Worm (Caenorhabditis elegans) whole organism, late embryonic: ENCODE measurements around the gene iffb-1.

ENCODE experiments used
- C38D4.7 ChIP-seq: fragments of 200-800 bp; sonication (Bioruptor generic); optimal IDR thresholded peaks from 2 replicates; lab custom pipeline; 2018; ENCODE audit warnings: mild to moderate bottlenecking, missing genetic modification characterization, moderate library complexity, missing compliant biosample characterization
- K02D7.2 ChIP-seq: sonication (generic microtip); optimal IDR thresholded peaks from 2 replicates; lab custom pipeline; 2017; ENCODE audit warnings: mild to moderate bottlenecking, missing genetic modification characterization, missing compliant biosample characterization
- Y22D7AL.16 ChIP-seq: sonication (generic microtip); optimal IDR thresholded peaks from 2 replicates; lab custom pipeline; 2016; ENCODE audit warnings: missing genetic modification characterization, missing compliant biosample characterization
- ceh-14 ChIP-seq: sonication (generic microtip); optimal IDR thresholded peaks from 2 replicates; lab custom pipeline; 2016; ENCODE audit warnings: missing genotype, missing genetic modification characterization, missing compliant biosample characterization
- ceh-18 ChIP-seq: sonication (generic microtip); optimal IDR thresholded peaks from 2 replicates; lab custom pipeline; 2016; ENCODE audit warnings: missing genetic modification characterization, missing compliant biosample characterization
- ceh-19 ChIP-seq: fragments of 200-800 bp; sonication (Bioruptor generic); optimal IDR thresholded peaks from 2 replicates; lab custom pipeline; 2018; ENCODE audit warnings: mild to moderate bottlenecking, missing genetic modification characterization, missing compliant biosample characterization
- ceh-34 ChIP-seq: sonication (generic microtip); optimal IDR thresholded peaks from 2 replicates; lab custom pipeline; 2016; ENCODE audit warnings: mild to moderate bottlenecking, missing genetic modification characterization, missing compliant biosample characterization
- ceh-48 ChIP-seq: sonication (generic microtip); optimal IDR thresholded peaks from 2 replicates; lab custom pipeline; 2016; ENCODE audit warnings: missing genetic modification characterization, inconsistent platforms, missing compliant biosample characterization
- elt-2 ChIP-seq: sonication (generic microtip); optimal IDR thresholded peaks from 2 replicates; lab custom pipeline; 2016; ENCODE audit warnings: missing genetic modification reagents, missing genetic modification characterization, missing compliant biosample characterization
- elt-4 ChIP-seq: sonication (generic microtip); optimal IDR thresholded peaks from 2 replicates; lab custom pipeline; 2016; ENCODE audit warnings: missing genetic modification characterization, missing compliant biosample characterization
- eyg-1 ChIP-seq: sonication (generic microtip); optimal IDR thresholded peaks from 2 replicates; lab custom pipeline; 2016; ENCODE audit warnings: missing genotype, missing genetic modification characterization, missing compliant biosample characterization
- fax-1 ChIP-seq: sonication (generic microtip); optimal IDR thresholded peaks from 2 replicates; lab custom pipeline; 2016; ENCODE audit warnings: missing genotype, missing genetic modification characterization, missing compliant biosample characterization
- fkh-10 ChIP-seq: fragments of 150-350 bp; optimal IDR thresholded peaks from 2 replicates; lab custom pipeline; 2014; ENCODE audit warnings: missing biosample characterization, missing genetic modification reagents, missing genetic modification characterization
- fkh-6 ChIP-seq: sonication (generic microtip); optimal IDR thresholded peaks from 2 replicates; lab custom pipeline; 2016; ENCODE audit warnings: missing genetic modification characterization, missing compliant biosample characterization
- gmeb-2 ChIP-seq: sonication (generic microtip); optimal IDR thresholded peaks from 2 replicates; lab custom pipeline; 2016; ENCODE audit warnings: missing genetic modification characterization, inconsistent platforms, missing compliant biosample characterization
- hlh-15 ChIP-seq: sonication (generic microtip); optimal IDR thresholded peaks from 2 replicates; lab custom pipeline; 2016; ENCODE audit warnings: missing genetic modification characterization, missing compliant biosample characterization
- hlh-30 ChIP-seq: sonication (generic microtip); optimal IDR thresholded peaks from 2 replicates; lab custom pipeline; 2017; ENCODE audit warnings: antibody characterized with exemption, missing genetic modification characterization, missing compliant biosample characterization; ENCODE audit not compliant: insufficient read depth
- lim-6 ChIP-seq: sonication (generic microtip); optimal IDR thresholded peaks from 2 replicates; lab custom pipeline; 2016; ENCODE audit warnings: missing genetic modification characterization, missing compliant biosample characterization
- nfya-1 ChIP-seq: sonication (generic microtip); optimal IDR thresholded peaks from 2 replicates; lab custom pipeline; 2017; ENCODE audit warnings: missing genetic modification characterization, mild to moderate bottlenecking, missing compliant biosample characterization, antibody characterized with exemption, moderate library complexity
- nhr-11 ChIP-seq: fragments of 150-350 bp; optimal IDR thresholded peaks from 2 replicates; lab custom pipeline; 2014; ENCODE audit warnings: missing biosample characterization, missing genetic modification characterization
- pag-3 ChIP-seq: sonication (generic microtip); optimal IDR thresholded peaks from 2 replicates; lab custom pipeline; 2016; ENCODE audit warnings: missing compliant biosample characterization, missing genetic modification characterization, borderline replicate concordance
- pha-2 ChIP-seq: sonication (generic microtip); optimal IDR thresholded peaks from 2 replicates; lab custom pipeline; 2017; ENCODE audit warnings: mild to moderate bottlenecking, missing genetic modification characterization, missing compliant biosample characterization
- pha-4 ChIP-seq: fragments of 150-350 bp; optimal IDR thresholded peaks from 2 replicates; lab custom pipeline; 2018; ENCODE audit warnings: missing biosample characterization, missing genetic modification reagents, missing genetic modification characterization
- rnt-1 ChIP-seq: sonication (generic microtip); optimal IDR thresholded peaks from 2 replicates; lab custom pipeline; 2016; ENCODE audit warnings: missing genetic modification characterization, missing compliant biosample characterization
- sox-2 ChIP-seq: fragments of 200-800 bp; sonication (Bioruptor generic); IDR thresholded peaks from 2 replicates; pipeline ENCODE4 v1.3.6; 2022; ENCODE audit warnings: missing genetic modification reagents, missing genetic modification characterization, missing compliant biosample characterization
- tbx-7 ChIP-seq: sonication (generic microtip); optimal IDR thresholded peaks from 2 replicates; lab custom pipeline; 2016; ENCODE audit warnings: missing genotype, missing genetic modification characterization, missing compliant biosample characterization
- ttx-3 ChIP-seq: sonication (generic microtip); optimal IDR thresholded peaks from 2 replicates; lab custom pipeline; 2016; ENCODE audit warnings: missing genetic modification reagents, missing genetic modification characterization, missing compliant biosample characterization
- ztf-16 ChIP-seq: sonication (generic microtip); optimal IDR thresholded peaks from 2 replicates; lab custom pipeline; 2017; ENCODE audit warnings: missing genetic modification characterization, missing compliant biosample characterization

iffb-1 gene

ce11 chrIII:2310996-2311395, 3.2 kb upstream of the iffb-1 start:
- TF ChIP-seq fkh-6 (no peak), elt-2 (tag; lab: Kevin White, UChicago) (peak; percentile 16), ceh-48 (tag; lab: Kevin White, UChicago) (no peak), ttx-3 (tag; lab: Kevin White, UChicago) (no peak), rnt-1 (tag; lab: Kevin White, UChicago) (no peak), fax-1 (no peak)

- no peak for TF ChIP-seq gmeb-2
- no peak for TF ChIP-seq pag-3 (tag; lab: Kevin White, UChicago)
- TF ChIP-seq, all 69 proteins: peak for 0
These were observed 442 bp downstream of the iffb-1 start for ce11 chrIII:2314678-2315077.

- TF ChIP-seq rnt-1 (tag; lab: Kevin White, UChicago) (no peak), pha-4 (tag; lab: Kevin White, UChicago) (no peak), ceh-34 (tag; lab: Kevin White, UChicago) (no peak), elt-2 (tag; lab: Kevin White, UChicago) (no peak), ceh-18 (no peak), gmeb-2 (no peak), ceh-19 (GFP tag; lab: Kevin White, UChicago) (no peak), pha-2 (tag; lab: Kevin White, UChicago) (no peak), K02D7.2 (tag; lab: Kevin White, UChicago) (no peak), hlh-15 (tag; lab: Kevin White, UChicago) (no peak), tbx-7 (tag; lab: Kevin White, UChicago) (no peak)
- TF ChIP-seq, all 69 proteins: peak for 0
These were observed 2.2 kb downstream of the iffb-1 start for ce11 chrIII:2316439-2316838.

- TF ChIP-seq nfya-1 (tag; lab: Kevin White, UChicago), result peak; percentile 89
- TF ChIP-seq lim-6 (tag; lab: Kevin White, UChicago), result no peak
- no peak for TF ChIP-seq nhr-11 (tag; lab: Kevin White, UChicago)
These were observed 10.5 kb downstream of the iffb-1 start for ce11 chrIII:2324703-2325102.

- TF ChIP-seq C38D4.7 (no peak), ttx-3 (tag; lab: Kevin White, UChicago) (no peak), fkh-6 (no peak), eyg-1 (tag; lab: Kevin White, UChicago) (no peak), elt-4 (tag; lab: Kevin White, UChicago) (no peak), Y22D7AL.16 (tag; lab: Kevin White, UChicago) (no peak), ceh-48 (tag; lab: Kevin White, UChicago) (peak; percentile 60)
These were observed 14.4 kb downstream of the iffb-1 start for ce11 chrIII:2328612-2329011.

- TF ChIP-seq ceh-34 (tag; lab: Kevin White, UChicago) (peak; percentile 7), fkh-10 (no peak), ttx-3 (tag; lab: Kevin White, UChicago) (no peak)
These were observed 15.1 kb downstream of the iffb-1 start, which contains the start of gene Y54F10BM.12 for ce11 chrIII:2329336-2329735. Gene Y54F10BM.12, minus strand, starts transcription at chrIII:2329679.

ce11 chrIII:2330389-2330788, 16.2 kb downstream of the iffb-1 start:
- TF ChIP-seq fkh-6 (no peak), sox-2 (GFP tag; lab: Robert Waterston, UW) (no peak), ztf-16 (tag; lab: Kevin White, UChicago) (no peak), ceh-48 (tag; lab: Kevin White, UChicago) (no peak), ceh-34 (tag; lab: Kevin White, UChicago) (no peak), ceh-14 (no peak), hlh-30 (no peak)
